Worm (Caenorhabditis elegans) whole organism, mixed stage, embryonic: Measurements from ENCODE around the gene srx-62.

Experiments used
- mep-1 ChIP-seq: fragments of 150-350 bp; optimal IDR thresholded peaks from 2 replicates; lab custom pipeline; 2017; ENCODE audit warnings: missing biosample characterization, missing genetic modification reagents, missing genetic modification characterization, inconsistent platforms
- nhr-237 ChIP-seq: fragments of 150-350 bp; optimal IDR thresholded peaks from 2 replicates; lab custom pipeline; 2014; ENCODE audit warnings: missing biosample characterization, missing genetic modification characterization
- nhr-28 ChIP-seq: fragments of 150-350 bp; optimal IDR thresholded peaks from 2 replicates; lab custom pipeline; 2014; ENCODE audit warnings: missing biosample characterization, missing genetic modification characterization
- tbx-8 ChIP-seq: fragments of 200-800 bp; sonication (Bioruptor generic); optimal IDR thresholded peaks from 2 replicates; lab custom pipeline; 2018; ENCODE audit warnings: mild to moderate bottlenecking, missing genetic modification characterization, moderate library complexity, missing compliant biosample characterization
- unc-62 ChIP-seq: fragments of 150-350 bp; optimal IDR thresholded peaks from 2 replicates; lab custom pipeline; 2014; ENCODE audit warnings: missing biosample characterization, missing genetic modification reagents, missing genetic modification characterization
- ztf-11 ChIP-seq: fragments of 150-350 bp; optimal IDR thresholded peaks from 2 replicates; lab custom pipeline; 2014; ENCODE audit warnings: missing biosample characterization, missing genetic modification characterization

DNA sequence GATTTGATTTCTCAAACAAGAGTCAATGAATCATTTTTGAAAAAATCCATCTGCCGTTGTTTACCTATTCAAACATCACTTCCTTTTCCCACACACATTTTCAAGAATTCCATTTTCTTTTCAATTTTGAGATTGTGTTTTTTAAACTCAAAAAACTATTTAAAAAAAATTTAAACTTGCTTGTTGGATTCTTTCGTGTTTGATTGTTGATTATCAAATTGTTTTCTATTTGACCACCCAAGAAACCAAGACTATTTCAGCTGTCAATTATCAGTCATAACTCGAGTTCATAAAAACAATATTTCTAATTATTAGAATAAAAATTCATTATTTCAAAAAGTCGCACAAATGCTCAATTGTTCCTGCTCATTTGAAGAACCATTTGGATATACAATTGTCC lies 9.5 kb upstream of the srx-62 start, which contains the start of gene srh-8:
- TF ChIP-seq tbx-8, result no peak
- TF ChIP-seq mep-1 (tag; lab: Kevin White, UChicago), result no peak
- no peak for TF ChIP-seq nhr-28 (tag; lab: Kevin White, UChicago)
- no peak for TF ChIP-seq ztf-11
- no peak for TF ChIP-seq nhr-237
- TF ChIP-seq unc-62, result no peak
